Fruit fly (Drosophila melanogaster) Kc167 (cell line): ENCODE results near the gene bsf.

Experiments
- Myc ChIP-seq: fragments of >200 bp; optimal IDR thresholded peaks from 2 replicates; lab custom pipeline; 2017; ENCODE audit warnings: missing external identifiers
- Sin3A ChIP-seq: fragments of >200 bp; optimal IDR thresholded peaks from 2 replicates; lab custom pipeline; 2018; ENCODE audit warnings: missing external identifiers
- h ChIP-seq: fragments of >200 bp; optimal IDR thresholded peaks from 3 replicates; lab custom pipeline; 2018; ENCODE audit warnings: missing external identifiers
- insv ChIP-seq: fragments of >200 bp; optimal IDR thresholded peaks from 3 replicates; lab custom pipeline; 2018; ENCODE audit warnings: missing external identifiers
- psq ChIP-seq: fragments of >200 bp; optimal IDR thresholded peaks from 2 replicates; lab custom pipeline; 2017; ENCODE audit warnings: missing external identifiers
- ttk ChIP-seq: sonication (Bioruptor generic); optimal IDR thresholded peaks from 2 replicates; lab custom pipeline; 2017; ENCODE audit warnings: missing external identifiers

The bsf gene

DNA sequence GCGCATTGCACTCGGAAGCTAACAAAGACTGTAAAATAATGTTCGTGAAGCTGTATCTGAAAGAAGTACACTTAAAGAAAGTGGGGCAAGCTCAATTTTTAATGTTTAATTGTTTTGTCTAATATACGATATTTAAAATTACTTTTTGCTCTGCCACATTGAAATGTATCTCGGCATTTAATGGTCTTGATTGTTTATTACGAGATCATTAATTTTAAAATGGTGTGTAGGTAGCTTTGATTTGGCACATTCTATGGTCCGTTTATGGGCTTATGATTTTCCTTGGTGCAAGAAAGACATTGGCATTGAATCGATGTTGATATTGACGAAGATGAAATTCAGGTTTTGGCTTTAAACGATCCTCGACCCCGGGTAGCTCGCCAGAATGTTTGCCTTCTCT lies 9.2 kb upstream of the bsf start:
- TF ChIP-seq ttk (lab: Kevin White, UChicago) (no peak), Myc (lab: Kevin White, UChicago) (no peak), insv (lab: Kevin White, UChicago) (no peak), Sin3A (lab: Kevin White, UChicago) (no peak), psq (lab: Kevin White, UChicago) (no peak), h (lab: Kevin White, UChicago) (no peak)

dm6 chr2L:18459698-18460348 lies 5.4 kb upstream of the bsf start:
- TF ChIP-seq Myc (lab: Kevin White, UChicago) (no peak), ttk (lab: Kevin White, UChicago) (no peak), Sin3A (lab: Kevin White, UChicago) (no peak), psq (lab: Kevin White, UChicago) (no peak), insv (lab: Kevin White, UChicago) (no peak), h (lab: Kevin White, UChicago) (no peak)

- TF ChIP-seq insv (lab: Kevin White, UChicago) (no peak), Sin3A (lab: Kevin White, UChicago) (no peak), h (lab: Kevin White, UChicago) (no peak), ttk (lab: Kevin White, UChicago) (no peak), Myc (lab: Kevin White, UChicago) (no peak), psq (lab: Kevin White, UChicago) (no peak)
These were observed 4.1 kb upstream of the bsf start for dm6 chr2L:18458527-18458926.

DNA sequence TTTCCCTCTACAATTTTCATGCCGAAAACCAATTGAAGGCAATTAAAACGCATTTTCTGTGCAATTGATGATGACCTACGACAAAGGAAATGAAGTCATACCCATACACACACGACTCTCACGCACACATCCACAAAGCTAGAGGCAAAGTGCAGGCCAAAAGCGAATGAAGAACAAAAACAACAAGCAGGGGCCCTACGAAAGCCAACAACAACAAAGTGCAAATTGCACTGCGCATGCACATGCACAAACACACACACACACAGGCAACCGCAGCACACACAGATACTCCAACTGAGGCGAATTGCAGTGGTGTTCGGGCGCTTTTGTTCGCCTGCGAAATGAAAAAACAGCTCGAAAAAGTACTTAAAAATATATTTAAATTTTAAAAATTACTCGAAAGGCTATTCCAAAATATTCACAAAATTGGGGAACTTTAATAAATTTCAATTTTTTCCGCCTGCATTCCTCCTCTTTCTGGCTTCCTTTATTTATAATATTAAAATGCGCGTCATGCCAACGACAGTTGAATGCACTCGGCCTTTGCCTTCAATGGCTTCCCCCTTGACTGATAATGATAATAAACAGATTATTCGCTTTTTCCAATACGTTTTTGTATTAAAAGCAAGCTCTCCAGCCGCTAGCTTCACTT lies 2.7 kb upstream of the bsf start:
- TF ChIP-seq Sin3A (lab: Kevin White, UChicago) (no peak), insv (lab: Kevin White, UChicago) (no peak), psq (lab: Kevin White, UChicago) (no peak), Myc (lab: Kevin White, UChicago) (no peak), ttk (lab: Kevin White, UChicago) (no peak), h (lab: Kevin White, UChicago) (no peak)

DNA sequence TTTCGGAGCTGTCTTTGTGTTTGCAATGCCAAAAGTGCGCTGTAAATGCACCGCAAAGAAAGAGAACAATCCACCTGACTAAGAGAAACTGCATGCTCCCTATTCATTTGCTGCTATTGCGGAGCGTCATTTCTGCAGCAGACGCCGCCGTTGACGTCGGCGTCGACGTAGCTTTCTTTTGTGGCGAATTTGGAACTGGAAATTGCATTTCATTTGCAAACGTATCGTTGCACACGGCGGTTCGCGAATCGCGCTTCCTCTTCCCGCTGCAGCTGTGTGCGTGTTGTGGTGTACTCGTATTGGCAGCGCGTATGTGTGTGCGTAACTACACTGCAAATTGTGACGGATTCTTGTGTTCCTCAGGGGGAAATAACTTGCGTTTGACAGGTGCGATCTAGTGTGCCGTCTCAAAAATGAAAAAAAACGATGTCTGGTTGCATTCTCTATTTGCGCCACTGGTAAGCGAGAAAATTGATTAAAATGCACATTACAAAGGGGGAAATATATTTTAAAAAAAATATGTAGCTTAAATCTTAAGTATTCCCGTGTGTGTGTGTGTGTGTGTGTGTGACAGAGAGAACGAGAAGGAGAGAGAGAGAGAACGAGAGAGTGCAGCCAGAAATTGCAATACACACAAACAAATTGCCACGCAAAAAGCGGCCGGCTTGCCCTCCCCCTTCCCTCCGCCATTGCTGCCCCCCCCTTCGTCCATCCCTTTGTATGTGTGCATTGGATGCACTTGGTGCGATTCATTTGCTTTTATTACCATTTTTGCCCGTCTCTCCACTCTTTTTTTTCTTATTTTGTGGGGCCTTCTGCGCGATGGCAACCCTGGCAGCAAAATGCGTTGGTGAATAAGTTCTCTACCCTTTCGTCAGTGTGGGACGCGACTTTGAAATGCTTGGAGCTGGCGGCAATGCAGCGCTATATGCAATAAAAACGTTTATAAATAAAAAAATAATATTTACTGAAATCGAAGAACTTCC lies 1.4 kb upstream of the bsf start:
- TF ChIP-seq ttk (lab: Kevin White, UChicago) = no peak
- no peak for TF ChIP-seq h (lab: Kevin White, UChicago)
- no peak for TF ChIP-seq psq (lab: Kevin White, UChicago)
- no peak for TF ChIP-seq insv (lab: Kevin White, UChicago)
- no peak for TF ChIP-seq Sin3A (lab: Kevin White, UChicago)
- no peak for TF ChIP-seq Myc (lab: Kevin White, UChicago)

DNA sequence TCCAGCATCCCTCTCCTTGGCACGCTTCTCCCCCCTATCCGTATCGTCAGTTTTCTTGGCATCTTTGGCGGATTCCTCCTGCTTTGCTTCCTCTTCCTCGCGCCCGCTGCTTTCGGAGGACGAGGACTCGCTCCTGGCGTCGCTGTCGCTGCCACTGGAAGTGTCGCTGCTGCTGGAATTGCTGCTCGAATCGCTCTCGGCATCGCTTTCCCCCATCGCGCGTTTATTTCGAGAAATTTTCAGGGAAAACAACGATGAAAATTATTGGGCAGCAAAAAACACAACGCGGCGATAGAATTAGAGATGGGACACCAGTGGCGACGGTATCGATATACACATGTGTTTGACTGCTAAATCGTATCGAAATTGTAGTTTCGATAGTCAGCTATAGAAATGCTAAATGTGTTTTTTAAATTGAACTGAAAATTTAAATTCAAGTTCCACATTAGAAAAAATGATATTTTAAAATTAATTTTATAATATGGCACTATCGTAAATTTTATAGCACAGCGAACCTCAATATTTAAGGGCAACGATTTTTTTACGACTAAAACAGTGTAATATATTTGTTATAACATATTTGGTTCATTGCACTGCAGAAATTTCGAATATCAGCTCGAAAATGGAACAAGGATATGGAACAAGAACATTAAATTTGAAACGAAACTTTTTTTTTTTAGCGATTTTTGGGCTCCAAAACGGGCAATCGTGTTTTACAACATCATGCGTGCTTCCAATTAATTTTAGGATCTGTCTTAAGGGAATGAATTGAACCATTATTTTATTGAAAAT lies 5.6 kb downstream of the bsf start, which contains the start of gene ncm:
Gene ncm (minus strand): TSS at position 319 of the 792 bp plus-strand sequence.
- TF ChIP-seq h (lab: Kevin White, UChicago) = no peak
- no peak for TF ChIP-seq psq (lab: Kevin White, UChicago)
- TF ChIP-seq insv (lab: Kevin White, UChicago) = no peak
- no peak for TF ChIP-seq Myc (lab: Kevin White, UChicago)
- TF ChIP-seq Sin3A (lab: Kevin White, UChicago) = no peak
- no peak for TF ChIP-seq ttk (lab: Kevin White, UChicago)

dm6 chr2L:18442903-18443608 lies 11.3 kb downstream of the bsf start, which contains the start of gene RpS26:
Gene RpS26, minus strand, starts transcription at chr2L:18443277.
- TF ChIP-seq psq (lab: Kevin White, UChicago) (no peak), Sin3A (lab: Kevin White, UChicago) (no peak), insv (lab: Kevin White, UChicago) (no peak), ttk (lab: Kevin White, UChicago) (no peak), h (lab: Kevin White, UChicago) (no peak), Myc (lab: Kevin White, UChicago) (no peak)

DNA sequence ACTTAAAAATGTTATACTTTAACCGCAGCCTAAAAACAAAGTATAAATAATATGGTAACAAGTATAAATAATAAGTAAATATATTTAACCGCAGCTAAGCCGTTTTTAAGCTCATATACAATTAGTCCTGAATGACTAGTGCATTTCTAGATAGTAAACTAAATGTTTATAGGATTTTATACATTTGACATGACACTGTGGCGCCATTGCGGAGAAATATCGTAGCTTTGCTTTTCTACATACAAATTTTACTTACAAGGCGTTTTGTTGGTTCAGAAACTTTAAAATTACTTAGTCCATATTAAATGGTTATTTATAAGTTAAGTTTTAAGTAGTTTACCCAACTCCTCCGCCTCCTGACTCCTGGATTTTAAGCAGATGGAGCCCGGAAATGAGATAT lies 13.2 kb downstream of the bsf start:
- TF ChIP-seq Sin3A (lab: Kevin White, UChicago) (no peak), Myc (lab: Kevin White, UChicago) (no peak), insv (lab: Kevin White, UChicago) (no peak), h (lab: Kevin White, UChicago) (no peak), ttk (lab: Kevin White, UChicago) (no peak), psq (lab: Kevin White, UChicago) (no peak)
